Fruit fly (Drosophila melanogaster) whole organism, pupa: ENCODE data around the gene CG5968.
A peak's percentile ranks its signal among the peaks of the same experiment; 100 is the strongest.

Experiments used
- CG10348 ChIP-seq: fragments of 200-800 bp; sonication (Bioruptor generic); IDR thresholded peaks from 2 replicates; pipeline ENCODE4 v1.3.6; 2022; ENCODE audit warnings: missing biosample characterization, missing genetic modification characterization
- CG12605 ChIP-seq: fragments of 200-800 bp; sonication (Bioruptor generic); IDR thresholded peaks from 2 replicates; pipeline ENCODE4 v1.3.6; 2022; ENCODE audit warnings: missing biosample characterization, missing genetic modification characterization
- CG13204 ChIP-seq: fragments of 200-800 bp; sonication (Bioruptor generic); optimal IDR thresholded peaks from 2 replicates; lab custom pipeline; 2018; ENCODE audit warnings: missing biosample characterization, mild to moderate bottlenecking, missing genetic modification characterization, moderate library complexity
- CG14655 ChIP-seq: fragments of 200-800 bp; sonication (Bioruptor generic); optimal IDR thresholded peaks from 3 replicates; lab custom pipeline; 2017; ENCODE audit warnings: mild to moderate bottlenecking, missing biosample characterization, missing genetic modification reagents, missing genetic modification characterization
- CG15710 ChIP-seq: fragments of 200-800 bp; sonication (Bioruptor generic); optimal IDR thresholded peaks from 2 replicates; lab custom pipeline; 2018; ENCODE audit warnings: missing biosample characterization, mild to moderate bottlenecking, missing genetic modification characterization, moderate library complexity
- CG17806 ChIP-seq: fragments of 200-800 bp; sonication (Bioruptor generic); optimal IDR thresholded peaks from 2 replicates; lab custom pipeline; 2018; ENCODE audit warnings: missing biosample characterization, mild to moderate bottlenecking, missing genetic modification characterization, moderate library complexity
- CG32121 ChIP-seq: fragments of 200-800 bp; sonication (Bioruptor generic); IDR thresholded peaks from 2 replicates; pipeline ENCODE4 v1.3.6; 2022; ENCODE audit warnings: missing biosample characterization, missing genetic modification characterization
- CG34367 ChIP-seq: fragments of 200-800 bp; sonication (Bioruptor generic); optimal IDR thresholded peaks from 2 replicates; lab custom pipeline; 2018; ENCODE audit warnings: missing biosample characterization, mild to moderate bottlenecking, missing genetic modification characterization
- CG4496 ChIP-seq: fragments of 200-800 bp; sonication (Bioruptor generic); IDR thresholded peaks from 3 replicates; pipeline ENCODE4 v1.3.6; 2022; ENCODE audit warnings: missing biosample characterization, missing genetic modification characterization
- CG8159 ChIP-seq: fragments of 200-800 bp; sonication (Bioruptor generic); optimal IDR thresholded peaks from 3 replicates; lab custom pipeline; 2018; ENCODE audit warnings: missing biosample characterization, mild to moderate bottlenecking, missing genetic modification characterization, moderate library complexity
- CG8301 ChIP-seq: fragments of 200-800 bp; sonication (Bioruptor generic); optimal IDR thresholded peaks from 2 replicates; lab custom pipeline; 2018; ENCODE audit warnings: missing biosample characterization, mild to moderate bottlenecking, missing genetic modification characterization
- CG9948 ChIP-seq: fragments of 200-800 bp; sonication (Bioruptor generic); optimal IDR thresholded peaks from 2 replicates; lab custom pipeline; 2018; ENCODE audit warnings: missing biosample characterization, mild to moderate bottlenecking, missing genetic modification characterization, moderate library complexity
- D1 ChIP-seq: fragments of 200-800 bp; sonication (Bioruptor generic); optimal IDR thresholded peaks from 2 replicates; lab custom pipeline; 2018; ENCODE audit warnings: missing biosample characterization, mild to moderate bottlenecking, missing genetic modification characterization, moderate library complexity
- EcR ChIP-seq: fragments of 200-800 bp; sonication (Bioruptor generic); optimal IDR thresholded peaks from 3 replicates; lab custom pipeline; 2019; ENCODE audit warnings: missing biosample characterization, missing genetic modification characterization, mild to moderate bottlenecking, moderate library complexity, missing genetic modification reagents
- Ets98B ChIP-seq: fragments of 200-800 bp; sonication (Bioruptor generic); IDR thresholded peaks from 2 replicates; pipeline ENCODE4 v1.3.6; 2022; ENCODE audit warnings: missing biosample characterization, missing genetic modification characterization
- Pif1A ChIP-seq: fragments of 200-800 bp; sonication (Bioruptor generic); optimal IDR thresholded peaks from 3 replicates; lab custom pipeline; 2016; ENCODE audit warnings: missing biosample characterization, missing genetic modification characterization
- Pif1B ChIP-seq: fragments of 200-800 bp; sonication (Bioruptor generic); optimal IDR thresholded peaks from 3 replicates; lab custom pipeline; 2016; ENCODE audit warnings: missing biosample characterization, missing genetic modification characterization
- Snoo ChIP-seq: fragments of 200-800 bp; sonication (Bioruptor generic); optimal IDR thresholded peaks from 3 replicates; lab custom pipeline; 2017; ENCODE audit warnings: missing biosample characterization, mild to moderate bottlenecking, missing genetic modification characterization, inconsistent platforms
- fd96Ca ChIP-seq: fragments of 200-800 bp; sonication (Bioruptor generic); IDR thresholded peaks from 3 replicates; pipeline ENCODE4 v1.3.6; 2022; ENCODE audit warnings: missing biosample characterization, missing genetic modification characterization
- gl ChIP-seq: fragments of 200-800 bp; sonication (Bioruptor generic); optimal IDR thresholded peaks from 2 replicates; lab custom pipeline; 2018; ENCODE audit warnings: missing biosample characterization, mild to moderate bottlenecking, missing genetic modification characterization
- rn ChIP-seq: fragments of 200-800 bp; sonication (Bioruptor generic); IDR thresholded peaks from 2 replicates; pipeline ENCODE4 v1.3.6; 2022; ENCODE audit warnings: missing biosample characterization, missing genetic modification characterization

CG5968 gene

DNA sequence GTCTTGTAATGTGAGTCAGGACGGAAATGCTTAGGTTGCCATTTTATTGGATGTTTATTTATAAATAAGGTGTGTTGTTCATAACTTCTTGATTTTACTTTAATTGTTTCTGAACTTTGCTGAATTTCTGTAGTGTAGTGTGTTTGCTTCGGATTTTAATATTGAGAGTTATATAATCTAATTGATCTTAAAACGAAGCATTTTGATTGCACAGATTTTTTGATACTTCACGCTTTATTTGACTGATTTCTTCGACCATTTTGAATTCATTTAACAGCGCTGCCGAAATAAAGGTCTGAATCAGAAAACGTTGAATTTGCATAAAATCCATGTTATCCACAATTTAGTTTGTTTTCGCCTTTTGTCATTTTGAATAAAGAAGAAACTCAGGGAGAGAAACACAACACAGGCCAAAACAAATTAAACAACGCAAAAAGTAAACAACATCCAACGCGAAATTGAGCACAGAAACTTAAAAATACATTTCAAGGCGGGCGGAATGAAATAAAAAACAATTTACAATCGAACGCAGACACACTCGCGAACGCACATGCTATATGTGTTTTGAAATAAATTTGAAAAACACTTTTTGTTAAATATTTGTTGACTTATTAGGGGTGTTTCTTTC lies 18.1 kb downstream of the CG5968 start:
- TF ChIP-seq rn (no peak), CG8159 (tag; lab: Kevin White, UChicago) (no peak), CG32121 (GFP tag; lab: Robert Waterston, UW) (no peak), CG17806 (no peak), Pif1A (GFP tag; lab: Kevin White, UChicago) (no peak), gl (tag; lab: Kevin White, UChicago) (no peak), CG9948 (tag; lab: Kevin White, UChicago) (no peak), CG8301 (tag; lab: Kevin White, UChicago) (no peak), CG10348 (GFP tag; lab: Robert Waterston, UW) (no peak), CG4496 (GFP tag; lab: Robert Waterston, UW) (no peak), EcR (GFP tag; lab: Kevin White, UChicago) (no peak), CG13204 (GFP tag; lab: Kevin White, UChicago) (no peak)

DNA sequence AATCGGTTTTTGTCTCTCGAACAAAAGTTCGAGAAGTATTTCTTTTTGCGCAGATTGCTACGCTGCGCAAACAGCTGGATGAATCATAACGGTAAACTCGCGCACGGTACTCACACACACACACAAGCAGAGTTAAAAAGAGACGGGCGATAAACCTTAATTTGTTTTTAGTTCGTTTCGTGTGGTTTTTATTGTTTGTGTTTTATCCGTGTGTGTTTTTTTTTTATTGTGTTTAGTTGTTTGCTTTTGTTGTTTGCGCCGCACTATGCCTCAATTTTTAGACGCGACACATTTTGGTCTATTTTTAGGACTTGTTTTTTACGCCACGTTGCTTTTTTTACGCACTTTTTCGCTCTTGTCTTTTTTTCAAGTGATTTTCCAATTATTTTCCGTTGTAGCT lies 18.9 kb downstream of the CG5968 start:
- TF ChIP-seq CG9948 (tag; lab: Kevin White, UChicago): no peak
- TF ChIP-seq CG12605 (GFP tag; lab: Robert Waterston, UW): no peak
- no peak for TF ChIP-seq CG17806
- TF ChIP-seq Ets98B (GFP tag; lab: Robert Waterston, UW): peak; percentile 37; the same call in 1 of the 2 replicates
- no peak for TF ChIP-seq rn
- no peak for TF ChIP-seq D1 (tag; lab: Kevin White, UChicago)
- no peak for TF ChIP-seq CG34367 (tag; lab: Kevin White, UChicago)
- TF ChIP-seq CG14655 (GFP tag; lab: Kevin White, UChicago): peak; percentile 13
- TF ChIP-seq fd96Ca: peak; percentile 51; the same call in 1 of the 3 replicates
- TF ChIP-seq gl (tag; lab: Kevin White, UChicago): no peak
- TF ChIP-seq CG8301 (tag; lab: Kevin White, UChicago): no peak
- TF ChIP-seq CG4496 (GFP tag; lab: Robert Waterston, UW): peak; percentile 66; the same call in 2 of the 3 replicates
- peak; percentile 31 for TF ChIP-seq CG32121 (GFP tag; lab: Robert Waterston, UW)

DNA sequence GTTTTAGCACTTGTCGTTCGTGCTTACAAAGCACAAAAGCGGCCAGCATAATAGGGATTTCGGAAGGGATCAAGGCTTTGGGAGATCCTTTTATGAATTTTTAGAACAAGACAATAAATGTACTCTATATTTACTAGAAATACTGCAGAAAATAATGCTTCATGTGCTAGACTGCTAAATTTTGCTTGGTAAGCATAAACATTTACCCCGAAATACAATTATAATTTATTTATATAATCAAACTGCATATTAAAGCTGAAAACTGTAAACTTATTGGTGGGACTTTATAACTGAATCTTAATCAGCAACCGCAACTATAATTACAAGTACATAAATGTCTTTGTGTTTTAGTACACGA lies 19.4 kb downstream of the CG5968 start:
- no peak for TF ChIP-seq CG32121 (GFP tag; lab: Robert Waterston, UW)
- no peak for TF ChIP-seq D1 (tag; lab: Kevin White, UChicago)
- TF ChIP-seq CG15710 (tag; lab: Kevin White, UChicago): no peak
- TF ChIP-seq CG12605 (GFP tag; lab: Robert Waterston, UW): no peak

DNA sequence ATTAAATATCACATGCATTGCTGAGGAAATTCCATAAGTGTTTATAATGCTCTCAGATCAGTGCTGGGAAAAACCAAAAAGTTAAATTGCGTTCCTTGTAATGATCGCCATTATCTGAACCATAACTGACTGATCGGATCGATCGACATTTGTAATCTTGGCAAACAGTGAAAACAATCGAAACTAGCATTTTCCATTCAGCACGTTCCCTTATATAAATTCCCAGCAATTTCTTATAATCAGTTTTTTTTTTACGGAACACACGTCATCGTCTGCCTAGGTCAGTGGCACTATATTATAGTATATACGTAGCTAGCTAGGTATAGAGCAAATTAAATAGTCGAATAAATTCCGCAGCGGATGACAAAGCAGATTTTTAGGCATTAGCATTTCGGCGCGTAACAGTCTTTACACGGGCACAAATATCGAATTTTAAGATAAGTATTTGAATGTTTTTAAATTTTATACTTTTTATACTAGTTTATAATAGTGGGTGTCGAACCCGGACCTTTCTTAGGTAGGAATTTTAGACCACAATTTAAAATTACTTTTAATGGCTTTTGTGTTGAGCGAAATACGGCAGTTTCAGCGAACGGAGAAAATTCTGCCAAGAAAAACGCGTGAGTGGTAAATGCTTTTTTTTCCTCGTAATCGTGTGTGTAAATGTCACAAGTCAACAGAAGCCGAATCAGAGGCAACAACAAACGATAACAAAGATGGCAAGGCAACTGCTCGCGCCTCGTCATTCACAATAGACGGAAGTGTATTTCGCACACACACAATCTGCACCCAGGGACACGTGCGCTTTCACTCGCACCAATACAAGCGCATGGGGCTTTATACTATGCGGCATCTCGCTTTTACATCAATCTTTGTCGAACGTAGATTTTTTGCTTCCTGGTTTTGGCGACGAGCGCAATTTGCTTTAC lies 20.0 kb downstream of the CG5968 start:
- no peak for TF ChIP-seq gl (tag; lab: Kevin White, UChicago)
- TF ChIP-seq CG15710 (tag; lab: Kevin White, UChicago): no peak
- peak; percentile 64; the same call in 1 of the 3 replicates for TF ChIP-seq CG4496 (GFP tag; lab: Robert Waterston, UW)
- TF ChIP-seq CG32121 (GFP tag; lab: Robert Waterston, UW): no peak

DNA sequence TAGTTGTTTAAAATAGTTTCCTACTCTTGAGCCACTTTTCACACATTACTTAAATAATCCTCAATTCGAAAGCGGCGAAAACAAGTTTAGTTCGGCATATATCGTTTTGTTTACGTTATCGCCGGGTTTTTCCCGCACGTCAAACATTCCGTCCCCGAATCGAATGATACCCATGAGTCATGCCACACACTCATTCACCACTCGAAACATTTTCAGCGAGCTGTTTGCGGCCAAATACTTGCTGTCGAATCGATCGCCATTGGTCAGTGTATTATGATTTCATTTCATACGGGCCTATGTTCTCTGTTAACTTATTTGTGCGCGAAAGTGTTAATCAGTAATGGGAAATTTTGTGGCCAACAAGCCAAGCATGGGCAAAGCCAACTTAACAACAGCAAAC lies 21.3 kb downstream of the CG5968 start:
- no peak for TF ChIP-seq CG9948 (tag; lab: Kevin White, UChicago)
- TF ChIP-seq, all 21 proteins: peak for 0

DNA sequence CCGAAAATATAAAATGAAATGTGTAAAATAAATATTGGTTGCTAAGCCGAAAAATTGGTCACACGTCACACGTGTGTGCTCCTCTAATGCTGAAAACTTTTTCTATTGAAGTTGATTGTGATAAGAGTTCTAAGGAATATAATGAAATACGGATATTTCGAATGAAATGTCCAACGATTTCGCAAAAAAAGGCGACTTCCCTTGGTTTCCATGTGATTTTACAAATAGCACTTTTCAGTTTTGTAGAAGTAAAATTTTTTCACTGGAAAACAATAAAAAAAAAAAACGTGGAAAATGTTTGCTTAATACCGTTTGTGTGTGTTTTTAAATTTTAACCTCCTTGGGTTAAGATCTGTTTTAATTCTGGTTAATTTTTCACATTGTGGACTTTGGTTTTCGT lies 23.2 kb downstream of the CG5968 start:
- TF ChIP-seq rn (no peak), Pif1A (GFP tag; lab: Kevin White, UChicago) (no peak), Snoo (tag; lab: Kevin White, UChicago) (peak; percentile 24)

DNA sequence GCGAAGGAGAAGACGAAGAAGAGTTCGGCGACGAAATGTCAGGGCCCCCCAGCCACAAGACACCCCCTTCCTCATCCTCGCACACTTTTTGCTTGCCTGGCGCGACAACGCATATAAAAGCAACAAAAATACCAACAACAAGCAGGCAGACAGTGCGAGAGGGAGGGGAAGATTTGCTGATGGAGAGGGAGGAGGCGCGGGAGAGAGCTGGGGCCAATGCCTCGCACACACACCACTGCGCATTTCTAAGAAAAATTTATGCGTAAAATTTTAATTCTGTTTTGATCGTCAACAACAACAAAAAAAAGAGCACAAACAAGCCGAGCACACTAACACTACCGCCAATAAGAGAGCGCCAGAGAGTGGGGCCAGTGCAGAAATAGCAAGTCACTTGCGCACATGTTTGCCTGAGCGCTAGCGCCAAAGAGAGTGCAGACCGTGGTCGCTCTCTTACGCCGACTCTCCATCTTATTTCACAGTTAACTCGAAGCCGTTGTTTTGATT lies 23.7 kb downstream of the CG5968 start:
- TF ChIP-seq Pif1B (GFP tag; lab: Kevin White, UChicago) (no peak), CG32121 (GFP tag; lab: Robert Waterston, UW) (peak; percentile 92), fd96Ca (peak; percentile 88; the same call in 2 of the 3 replicates), CG8159 (tag; lab: Kevin White, UChicago) (peak; percentile 39), CG17806 (peak; percentile 11), Pif1A (GFP tag; lab: Kevin White, UChicago) (peak; percentile 60), Ets98B (GFP tag; lab: Robert Waterston, UW) (peak; percentile 87), CG13204 (GFP tag; lab: Kevin White, UChicago) (peak; percentile 93), D1 (tag; lab: Kevin White, UChicago) (peak; percentile 57), rn (peak; percentile 85), CG9948 (tag; lab: Kevin White, UChicago) (peak; percentile 40), CG14655 (GFP tag; lab: Kevin White, UChicago) (peak; percentile 73), CG8301 (tag; lab: Kevin White, UChicago) (peak; percentile 63), CG15710 (tag; lab: Kevin White, UChicago) (peak; percentile 58), CG34367 (tag; lab: Kevin White, UChicago) (peak; percentile 8), gl (tag; lab: Kevin White, UChicago) (peak; percentile 77), CG4496 (GFP tag; lab: Robert Waterston, UW) (peak; percentile 76), Snoo (tag; lab: Kevin White, UChicago) (peak; percentile 79), CG10348 (GFP tag; lab: Robert Waterston, UW) (peak; percentile 43; the same call in 1 of the 2 replicates), CG12605 (GFP tag; lab: Robert Waterston, UW) (peak; percentile 59; the same call in 1 of the 2 replicates), EcR (GFP tag; lab: Kevin White, UChicago) (peak; percentile 99)
